Worm (Caenorhabditis elegans): ENCODE measurements around the gene W07G4.1.

DNA sequence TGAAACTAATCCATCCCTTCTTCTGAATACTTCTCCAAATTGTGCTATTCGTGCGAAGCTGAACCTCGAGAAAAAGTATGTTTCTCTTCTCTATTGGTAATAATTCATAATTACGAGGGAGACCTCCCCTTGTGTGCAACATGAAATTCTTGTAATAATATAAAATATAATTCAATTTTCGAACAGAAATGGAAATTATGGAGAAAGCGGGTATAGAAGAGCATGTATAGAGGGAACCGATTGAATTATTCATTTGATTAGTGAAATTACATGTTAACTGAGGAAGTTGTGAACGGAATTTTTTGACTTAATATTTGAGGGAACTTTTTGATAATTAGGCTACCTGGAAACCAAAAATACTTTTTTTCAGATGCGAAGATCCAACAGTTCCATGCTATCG lies 4.5 kb upstream of the W07G4.1 start:
- TF ChIP-seq dao-5 (tag; optimal IDR thresholded peaks at IDR 0.05) (no peak), him-1 (tag; optimal IDR thresholded peaks at IDR 0.05) (no peak), W03F9.2 (tag; optimal IDR thresholded peaks at IDR 0.05) (no peak)

Data from whole organism, L4/young adult.